Worm (Caenorhabditis elegans): ENCODE measurements around the gene sqst-5.

DNA sequence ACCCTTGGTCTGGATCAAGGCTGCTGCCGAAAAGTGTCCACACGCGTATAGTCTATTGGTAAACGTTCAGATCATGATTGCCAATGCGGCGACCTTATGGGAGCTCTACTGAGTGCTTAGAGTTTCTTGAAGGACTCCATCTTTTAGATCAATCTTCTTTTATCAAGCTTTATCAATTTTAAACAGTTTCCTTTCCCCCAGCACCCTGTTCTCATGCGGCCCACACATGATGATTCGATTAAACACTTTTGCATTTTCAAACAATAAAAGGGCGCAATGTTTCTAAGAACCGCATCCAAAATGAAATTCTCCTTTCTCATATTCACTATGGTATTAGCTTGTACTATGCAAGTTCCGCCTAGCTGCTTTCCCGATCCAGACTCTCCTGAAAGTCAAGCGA, 18.0 kb upstream of the sqst-5 start, which contains the start of gene F40G9.7:
- TF ChIP-seq nhr-237 (tag; optimal IDR thresholded peaks at IDR 0.05) (no peak), pha-4 (tag; optimal IDR thresholded peaks at IDR 0.05) (no peak), unc-62 (GFP tag; optimal IDR thresholded peaks at IDR 0.05) (no peak), sptf-1 (tag; optimal IDR thresholded peaks at IDR 0.05) (no peak), nhr-76 (tag; optimal IDR thresholded peaks at IDR 0.05) (no peak), nhr-28 (tag; optimal IDR thresholded peaks at IDR 0.05) (no peak), lsy-2 (tag; optimal IDR thresholded peaks at IDR 0.05) (no peak), snpc-4 (tag; optimal IDR thresholded peaks at IDR 0.05) (no peak), hlh-1 (tag; optimal IDR thresholded peaks at IDR 0.05) (no peak), elt-1 (tag; optimal IDR thresholded peaks at IDR 0.05; ENCODE audit: borderline replicate concordance, insufficient read depth) (no peak), unc-120 (tag; optimal IDR thresholded peaks at IDR 0.05; ENCODE audit: poor library complexity, severe bottlenecking) (no peak)
